Worm (Caenorhabditis elegans) whole organism, dauer: ENCODE measurements around the gene srm-6.
"Not testable (repeated sequence)": the region's sequence is repeated elsewhere in the genome, so short reads cannot be mapped to it uniquely, and the experiment has no call there.

Experiments
- unc-62 ChIP-seq: sonication (generic microtip); optimal IDR thresholded peaks from 2 replicates; lab custom pipeline; 2017; ENCODE audit warnings: missing biosample characterization, missing genetic modification reagents, missing genetic modification characterization

The srm-6 gene

ce11 chrV:14336655-14337054 lies at the start of gene srm-6:
srm-6 (plus strand) TSS chrV:14336955.
- no peak for TF ChIP-seq unc-62 (GFP tag; lab: Kevin White, UChicago)

- no peak for TF ChIP-seq unc-62 (GFP tag; lab: Kevin White, UChicago)
Observed at ce11 chrV:14289363-14289762, 47.4 kb upstream of the srm-6 start, which contains the start of gene F14D7.1. F14D7.1 (minus strand) TSS chrV:14289463.

ce11 chrV:14290636-14291035 lies 46.1 kb upstream of the srm-6 start, which contains the start of gene F14D7.18:
F14D7.18 (minus strand) TSS chrV:14290736.
- TF ChIP-seq unc-62 (GFP tag; lab: Kevin White, UChicago) = no peak

ce11 chrV:14293667-14294194 lies 43.0 kb upstream of the srm-6 start, which contains the start of gene F14D7.2:
F14D7.2 (minus strand) TSS chrV:14293717.
- TF ChIP-seq unc-62 (GFP tag; lab: Kevin White, UChicago) = no peak

ce11 chrV:14294396-14294795 lies 42.4 kb upstream of the srm-6 start, which contains the start of gene F14D7.9:
F14D7.9 (plus strand) TSS chrV:14294696.
- TF ChIP-seq unc-62 (GFP tag; lab: Kevin White, UChicago) = no peak

ce11 chrV:14296499-14296898 lies 40.3 kb upstream of the srm-6 start, which contains the start of gene F14D7.3:
F14D7.3 (plus strand) TSS chrV:14296799.
- no peak for TF ChIP-seq unc-62 (GFP tag; lab: Kevin White, UChicago)

ce11 chrV:14299569-14300064 lies 37.1 kb upstream of the srm-6 start, which contains the start of the genes spig-3 and F14D7.12:
spig-3 (minus strand) TSS chrV:14299669.
F14D7.12 (plus strand) TSS chrV:14300014.
- TF ChIP-seq unc-62 (GFP tag; lab: Kevin White, UChicago) = no peak

- TF ChIP-seq unc-62 (GFP tag; lab: Kevin White, UChicago) = no peak
Observed at ce11 chrV:14301076-14301475, 35.7 kb upstream of the srm-6 start, which contains the start of gene F14D7.6. F14D7.6 (plus strand) TSS chrV:14301413.

ce11 chrV:14306771-14307170 lies 30.0 kb upstream of the srm-6 start, which contains the start of gene spig-4:
spig-4 (minus strand) TSS chrV:14306871.
- TF ChIP-seq unc-62 (GFP tag; lab: Kevin White, UChicago) = not testable (repeated sequence)

- not testable (repeated sequence) for TF ChIP-seq unc-62 (GFP tag; lab: Kevin White, UChicago)
Observed at ce11 chrV:14308164-14308563, 28.6 kb upstream of the srm-6 start, which contains the start of gene spig-5. spig-5 (plus strand) TSS chrV:14308464.

- not testable (repeated sequence) for TF ChIP-seq unc-62 (GFP tag; lab: Kevin White, UChicago)
Observed at ce11 chrV:14309632-14310031, 27.1 kb upstream of the srm-6 start, which contains the start of gene F14D7.14. F14D7.14 (plus strand) TSS chrV:14309932.

ce11 chrV:14311115-14311514 lies 25.6 kb upstream of the srm-6 start, which contains the start of gene ddn-3:
ddn-3 (minus strand) TSS chrV:14311215.
- no peak for TF ChIP-seq unc-62 (GFP tag; lab: Kevin White, UChicago)

ce11 chrV:14312695-14313094 lies 24.1 kb upstream of the srm-6 start, which contains the start of gene F14D7.8:
F14D7.8 (minus strand) TSS chrV:14312795.
- TF ChIP-seq unc-62 (GFP tag; lab: Kevin White, UChicago) = no peak

ce11 chrV:14314236-14314635 lies 22.5 kb upstream of the srm-6 start, which contains the start of gene F47B8.1:
F47B8.1 (minus strand) TSS chrV:14314336.
- TF ChIP-seq unc-62 (GFP tag; lab: Kevin White, UChicago) = no peak

- TF ChIP-seq unc-62 (GFP tag; lab: Kevin White, UChicago) = no peak
Observed at ce11 chrV:14316525-14316924, 20.2 kb upstream of the srm-6 start, which contains the start of gene F47B8.2. F47B8.2 (minus strand) TSS chrV:14316625.

- TF ChIP-seq unc-62 (GFP tag; lab: Kevin White, UChicago) = no peak
Observed at ce11 chrV:14317204-14317603, 19.6 kb upstream of the srm-6 start.
